Fruit fly (Drosophila melanogaster) whole organism, embryonic: ENCODE measurements around the gene LUBEL.

Experiments used
- Bdp1 ChIP-seq: fragments of 200-800 bp; sonication (Bioruptor generic); optimal IDR thresholded peaks from 3 replicates; lab custom pipeline; 2016; ENCODE audit warnings: missing biosample characterization, missing genetic modification characterization
- Blimp-1 ChIP-seq: fragments of 200-800 bp; sonication (Bioruptor generic); optimal IDR thresholded peaks from 3 replicates; lab custom pipeline; 2018; ENCODE audit warnings: missing biosample characterization, missing genetic modification characterization, mild to moderate bottlenecking, moderate library complexity, missing genetic modification reagents
- CG11247 ChIP-seq: fragments of 200-800 bp; sonication (Bioruptor generic); IDR thresholded peaks from 2 replicates; pipeline ENCODE4 v1.3.6; 2022; ENCODE audit warnings: missing biosample characterization, missing genetic modification characterization
- CG12071 ChIP-seq: fragments of 200-800 bp; sonication (Bioruptor generic); optimal IDR thresholded peaks from 3 replicates; lab custom pipeline; 2018; ENCODE audit warnings: missing biosample characterization, mild to moderate bottlenecking, missing genetic modification characterization
- CG13894 ChIP-seq: fragments of 200-800 bp; sonication (Bioruptor generic); optimal IDR thresholded peaks from 3 replicates; lab custom pipeline; 2018; ENCODE audit warnings: missing biosample characterization, mild to moderate bottlenecking, missing genetic modification characterization, moderate library complexity
- CG14965 ChIP-seq: fragments of 200-800 bp; sonication (Bioruptor generic); optimal IDR thresholded peaks from 2 replicates; lab custom pipeline; 2016; ENCODE audit warnings: missing biosample characterization, missing genetic modification characterization, borderline replicate concordance
- CG16813 ChIP-seq: fragments of 200-800 bp; sonication (Bioruptor generic); IDR thresholded peaks from 3 replicates; pipeline ENCODE4 v1.3.6; 2022; ENCODE audit warnings: missing biosample characterization, missing genetic modification characterization; ENCODE audit not compliant: partially characterized antibody
- CG17612 ChIP-seq: fragments of 200-800 bp; sonication (Bioruptor generic); IDR thresholded peaks from 2 replicates; pipeline ENCODE4 v1.3.6; 2022; ENCODE audit warnings: missing biosample characterization, missing genetic modification characterization
- CG17829 ChIP-seq: fragments of 200-800 bp; optimal IDR thresholded peaks from 2 replicates; lab custom pipeline; 2019; ENCODE audit warnings: missing biosample characterization, mild to moderate bottlenecking, missing genetic modification characterization, moderate library complexity
- CG32532 ChIP-seq: fragments of 200-800 bp; sonication (Bioruptor generic); IDR thresholded peaks from 2 replicates; pipeline ENCODE4 v1.3.6; 2022; ENCODE audit warnings: missing biosample characterization, missing genetic modification characterization
- CG33557 ChIP-seq: fragments of 200-800 bp; sonication (Bioruptor generic); optimal IDR thresholded peaks from 2 replicates; lab custom pipeline; 2019; ENCODE audit warnings: missing biosample characterization, mild to moderate bottlenecking, missing genetic modification characterization, moderate library complexity
- CG3726 ChIP-seq: fragments of 200-800 bp; sonication (Bioruptor generic); IDR thresholded peaks from 3 replicates; pipeline ENCODE4, ENCODE4 v1.3.6; 2022; ENCODE audit warnings: missing biosample characterization, missing genetic modification characterization
- CG6175 ChIP-seq: fragments of 200-800 bp; sonication (Bioruptor generic); IDR thresholded peaks from 3 replicates; pipeline ENCODE4 v1.3.6; 2022; ENCODE audit warnings: missing biosample characterization, missing genetic modification characterization
- CG6654 ChIP-seq: fragments of 200-800 bp; sonication (Bioruptor generic); optimal IDR thresholded peaks from 2 replicates; lab custom pipeline; 2017; ENCODE audit warnings: missing biosample characterization, mild to moderate bottlenecking, missing genetic modification characterization
- CG6791 ChIP-seq: fragments of 200-800 bp; sonication (Bioruptor generic); IDR thresholded peaks from 3 replicates; pipeline ENCODE4 v1.3.6; 2022; ENCODE audit warnings: missing biosample characterization, missing genetic modification characterization; ENCODE audit not compliant: partially characterized antibody
- CG9727 ChIP-seq: fragments of 200-800 bp; sonication (Bioruptor generic); optimal IDR thresholded peaks from 3 replicates; lab custom pipeline; 2017; ENCODE audit warnings: missing biosample characterization, mild to moderate bottlenecking, missing genetic modification characterization
- Dp ChIP-seq: fragments of 200-800 bp; sonication (Bioruptor generic); optimal IDR thresholded peaks from 2 replicates; lab custom pipeline; 2018; ENCODE audit warnings: missing biosample characterization, mild to moderate bottlenecking, missing genetic modification characterization, moderate library complexity
- E2f2 ChIP-seq: fragments of 200-800 bp; sonication (Bioruptor generic); IDR thresholded peaks from 2 replicates; pipeline ENCODE4 v1.3.6; 2022; ENCODE audit warnings: missing biosample characterization, missing genetic modification characterization
- Fer3 ChIP-seq: fragments of 200-800 bp; sonication (Bioruptor generic); optimal IDR thresholded peaks from 2 replicates; lab custom pipeline; 2018; ENCODE audit warnings: missing biosample characterization, mild to moderate bottlenecking, missing genetic modification characterization, moderate library complexity
- Gug ChIP-seq: fragments of 200-800 bp; sonication (Bioruptor generic); IDR thresholded peaks from 4 replicates; pipeline ENCODE4 v1.3.6; 2022; ENCODE audit warnings: missing biosample characterization, missing genetic modification characterization
- H2.0 ChIP-seq: fragments of 200-800 bp; sonication (Bioruptor generic); IDR thresholded peaks from 2 replicates; pipeline ENCODE4 v1.3.6; 2022; ENCODE audit warnings: missing biosample characterization, missing genetic modification characterization
- Mes4 ChIP-seq: fragments of 200-800 bp; sonication (Bioruptor generic); optimal IDR thresholded peaks from 2 replicates; lab custom pipeline; 2016; ENCODE audit warnings: missing biosample characterization, missing genetic modification characterization
- Opbp ChIP-seq: fragments of 200-800 bp; sonication (Bioruptor generic); IDR thresholded peaks from 3 replicates; pipeline ENCODE4 v1.3.6; 2022; ENCODE audit warnings: missing biosample characterization, missing genetic modification characterization; ENCODE audit not compliant: partially characterized antibody
- PHDP ChIP-seq: fragments of 200-800 bp; sonication (Bioruptor generic); optimal IDR thresholded peaks from 3 replicates; lab custom pipeline; 2018; ENCODE audit warnings: missing biosample characterization, mild to moderate bottlenecking, missing genetic modification characterization, moderate library complexity
- Rx ChIP-seq: fragments of 200-800 bp; sonication (Bioruptor generic); IDR thresholded peaks from 2 replicates; pipeline ENCODE4 v1.3.6; 2022; ENCODE audit warnings: missing biosample characterization, missing genetic modification characterization
- Taf1 ChIP-seq: fragments of 200-800 bp; sonication (Bioruptor generic); IDR thresholded peaks from 2 replicates; pipeline ENCODE4 v1.3.6; 2022; ENCODE audit warnings: missing biosample characterization, missing genetic modification characterization
- Tbp ChIP-seq: fragments of >200 bp; optimal IDR thresholded peaks from 2 replicates; lab custom pipeline; 2018; ENCODE audit warnings: missing biosample characterization, missing genetic modification characterization
- amos ChIP-seq: fragments of 200-800 bp; sonication (Bioruptor generic); IDR thresholded peaks from 2 replicates; pipeline ENCODE4 v1.3.6; 2022; ENCODE audit warnings: missing biosample characterization, missing genetic modification characterization; ENCODE audit not compliant: partially characterized antibody
- ash1 ChIP-seq: fragments of 200-800 bp; sonication (Bioruptor generic); optimal IDR thresholded peaks from 2 replicates; lab custom pipeline; 2018; ENCODE audit warnings: missing biosample characterization, mild to moderate bottlenecking, missing genetic modification characterization
- fru ChIP-seq: fragments of >200 bp; optimal IDR thresholded peaks from 2 replicates; lab custom pipeline; 2017
- ftz-f1 ChIP-seq: fragments of 200-800 bp; sonication (Bioruptor generic); optimal IDR thresholded peaks from 2 replicates; lab custom pipeline; 2016; ENCODE audit warnings: missing biosample characterization, missing genetic modification characterization
- grn ChIP-seq: fragments of 200-800 bp; sonication (Bioruptor generic); optimal IDR thresholded peaks from 3 replicates; lab custom pipeline; 2017; ENCODE audit warnings: missing biosample characterization, missing genetic modification characterization
- her ChIP-seq: fragments of 200-800 bp; sonication (Bioruptor generic); optimal IDR thresholded peaks from 2 replicates; lab custom pipeline; 2016; ENCODE audit warnings: missing biosample characterization, missing genetic modification characterization
- jing ChIP-seq: fragments of 200-800 bp; sonication (Bioruptor generic); optimal IDR thresholded peaks from 2 replicates; lab custom pipeline; 2018; ENCODE audit warnings: missing biosample characterization, mild to moderate bottlenecking, missing genetic modification characterization
- lab ChIP-seq: fragments of 200-800 bp; sonication (Bioruptor generic); optimal IDR thresholded peaks from 3 replicates; lab custom pipeline; 2017; ENCODE audit warnings: missing biosample characterization, missing genetic modification characterization, mild to moderate bottlenecking, moderate library complexity, missing genetic modification reagents
- luna ChIP-seq: fragments of 200-800 bp; sonication (Bioruptor generic); optimal IDR thresholded peaks from 2 replicates; lab custom pipeline; 2016; ENCODE audit warnings: missing biosample characterization, missing genetic modification characterization
- nerfin-1 ChIP-seq: fragments of 200-800 bp; sonication (Bioruptor generic); optimal IDR thresholded peaks from 3 replicates; lab custom pipeline; 2019; ENCODE audit warnings: missing biosample characterization, mild to moderate bottlenecking, missing genetic modification characterization, moderate library complexity
- pnt ChIP-seq: fragments of 200-800 bp; sonication (Bioruptor generic); optimal IDR thresholded peaks from 3 replicates; lab custom pipeline; 2016; ENCODE audit warnings: missing biosample characterization, missing genetic modification characterization
- prd ChIP-seq, 3 experiments: fragments of >200 bp in 2 of 3; fragments of 200-800 bp in 1 of 3; sonication (Bioruptor generic) in 1 of 3; optimal IDR thresholded peaks in 2 of 3; IDR thresholded peaks in 1 of 3; 2 replicates in 2 of 3; 3 replicates in 1 of 3; pipeline versions ENCODE4 v1.3.6 to Lab custom; 2017 to 2022; ENCODE audit warnings: missing biosample characterization in 1 of 3, missing genetic modification characterization in 1 of 3
- row ChIP-seq: fragments of 200-800 bp; sonication (Bioruptor generic); IDR thresholded peaks from 3 replicates; pipeline ENCODE4 v1.3.6; 2022; ENCODE audit warnings: missing biosample characterization, missing genetic modification characterization
- salm ChIP-seq: fragments of 200-800 bp; sonication (Bioruptor generic); optimal IDR thresholded peaks from 2 replicates; lab custom pipeline; 2018; ENCODE audit warnings: missing biosample characterization, mild to moderate bottlenecking, missing genetic modification characterization
- sima ChIP-seq: fragments of 200-800 bp; sonication (Bioruptor generic); optimal IDR thresholded peaks from 2 replicates; lab custom pipeline; 2016; ENCODE audit warnings: missing biosample characterization, missing genetic modification characterization
- sna ChIP-seq: fragments of 200-800 bp; sonication (Bioruptor generic); IDR thresholded peaks from 2 replicates; pipeline ENCODE4 v1.3.6; 2022; ENCODE audit warnings: missing biosample characterization, missing genetic modification characterization; ENCODE audit not compliant: partially characterized antibody
- stc ChIP-seq: fragments of 200-800 bp; sonication (Bioruptor generic); IDR thresholded peaks from 2 replicates; pipeline ENCODE4 v1.3.6; 2022; ENCODE audit warnings: missing biosample characterization, missing genetic modification characterization

The LUBEL gene

DNA sequence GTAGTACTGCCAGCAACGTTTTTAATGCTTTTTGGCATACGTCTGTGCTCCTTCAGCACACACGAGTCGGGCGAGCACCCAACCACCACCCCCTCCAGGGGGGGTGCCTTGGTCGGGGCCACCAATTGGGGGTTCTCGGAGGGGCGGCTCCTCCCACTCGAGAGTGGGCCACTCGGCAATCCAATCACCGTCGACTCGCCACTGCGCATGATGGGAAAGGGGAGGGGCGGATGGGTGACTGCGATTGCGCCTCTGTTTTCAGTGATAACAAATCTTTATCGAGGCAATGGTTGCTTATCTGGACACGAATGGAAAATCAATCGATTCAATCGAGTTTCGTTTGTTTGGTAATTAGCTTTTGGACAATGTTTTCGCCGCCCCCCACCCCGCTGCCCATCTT lies 44.9 kb upstream of the LUBEL start (continued):
- TF ChIP-seq CG3726: 0 out of 3 replicates have a peak, but pooled peaks have one; percentile 7
- peak; percentile 4 for TF ChIP-seq lab (GFP tag; lab: Kevin White, UChicago)
- TF ChIP-seq ash1 (GFP tag; lab: Kevin White, UChicago): peak; percentile 25
- TF ChIP-seq CG12071 (GFP tag; lab: Kevin White, UChicago): peak; percentile 63
- TF ChIP-seq Fer3 (tag; lab: Kevin White, UChicago): no peak
- 0 out of 2 replicates have a peak, but pooled peaks have one; percentile 13 for TF ChIP-seq stc (GFP tag; lab: Robert Waterston, UW)
- TF ChIP-seq CG32532: peak; percentile 22; the same call in 1 of the 2 replicates
- TF ChIP-seq grn: peak; percentile 87
- TF ChIP-seq, all 482 proteins: peak for 42

DNA sequence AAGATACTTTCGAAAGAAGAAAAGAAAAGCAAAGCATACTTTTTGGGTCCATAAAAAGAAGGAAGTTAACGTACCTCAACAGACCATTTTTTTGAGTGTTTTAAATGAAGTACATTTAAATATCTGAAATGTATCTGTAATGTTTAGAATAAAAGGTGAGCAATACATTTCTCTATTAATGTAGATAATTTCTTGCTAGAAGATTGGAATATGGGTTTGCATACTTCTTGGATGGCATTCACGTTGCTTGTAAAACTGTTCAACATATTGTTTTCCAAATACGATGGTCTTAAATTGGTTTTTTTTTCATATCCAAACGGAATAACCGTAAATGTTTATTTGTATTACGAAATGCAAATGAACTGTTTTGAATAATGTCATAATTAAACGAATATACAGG lies 33.2 kb upstream of the LUBEL start, which contains the start of gene CG17375:
Gene CG17375 (minus strand): TSS at position 10 of the 400 bp plus-strand sequence.
- TF ChIP-seq Opbp (GFP tag; lab: Robert Waterston, UW) (no peak), CG9727 (GFP tag; lab: Kevin White, UChicago) (no peak), CG6654 (peak; percentile 92), salm (tag; lab: Kevin White, UChicago) (no peak), Gug (no peak), prd (optimal IDR thresholded peaks at IDR 0.05; lab: Kevin White, UChicago) (peak in 1 of 2 experiments; percentile 39), prd (GFP tag; IDR thresholded peaks at IDR 0.05; lab: Robert Waterston, UW) (no peak), jing (GFP tag; lab: Kevin White, UChicago) (no peak), Tbp (GFP tag; lab: Kevin White, UChicago) (no peak), fru (lab: Kevin White, UChicago) (no peak), sna (GFP tag; lab: Robert Waterston, UW) (no peak), CG17612 (GFP tag; lab: Robert Waterston, UW) (no peak), row (GFP tag; lab: Robert Waterston, UW) (no peak), CG33557 (GFP tag; lab: Kevin White, UChicago) (no peak), H2.0 (GFP tag; lab: Robert Waterston, UW) (no peak)

DNA sequence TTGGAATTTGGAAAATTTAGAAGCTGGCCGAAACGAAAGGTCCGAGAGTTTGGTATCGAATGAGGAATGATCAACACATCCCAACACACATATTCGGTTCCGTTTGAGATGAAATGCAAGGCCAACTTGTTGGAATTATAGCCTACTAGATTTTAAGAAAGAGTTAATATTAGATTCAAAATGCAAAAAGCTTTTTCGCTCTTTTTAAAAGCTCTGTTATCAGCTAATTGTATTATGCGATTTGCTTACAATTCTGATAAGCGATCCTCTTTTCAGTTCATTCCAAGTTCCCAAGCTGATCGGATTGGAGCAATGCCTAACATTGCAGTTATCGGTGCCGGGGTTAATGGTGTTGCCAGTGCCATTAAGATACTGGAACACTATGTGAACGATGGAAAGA lies 30.2 kb upstream of the LUBEL start, which contains the start of the genes CG17377 and Daao2:
Gene CG17377 (minus strand): TSS at position 101 of the 400 bp plus-strand sequence.
Gene Daao2 (plus strand): TSS at position 272 of the 400 bp plus-strand sequence.
- TF ChIP-seq Blimp-1 (GFP tag; lab: Kevin White, UChicago) (no peak), CG13894 (tag; lab: Kevin White, UChicago) (no peak), CG11247 (no peak), her (no peak), CG6175 (GFP tag; lab: Robert Waterston, UW) (no peak), E2f2 (GFP tag; lab: Robert Waterston, UW) (no peak), Taf1 (GFP tag; lab: Robert Waterston, UW) (no peak)

DNA sequence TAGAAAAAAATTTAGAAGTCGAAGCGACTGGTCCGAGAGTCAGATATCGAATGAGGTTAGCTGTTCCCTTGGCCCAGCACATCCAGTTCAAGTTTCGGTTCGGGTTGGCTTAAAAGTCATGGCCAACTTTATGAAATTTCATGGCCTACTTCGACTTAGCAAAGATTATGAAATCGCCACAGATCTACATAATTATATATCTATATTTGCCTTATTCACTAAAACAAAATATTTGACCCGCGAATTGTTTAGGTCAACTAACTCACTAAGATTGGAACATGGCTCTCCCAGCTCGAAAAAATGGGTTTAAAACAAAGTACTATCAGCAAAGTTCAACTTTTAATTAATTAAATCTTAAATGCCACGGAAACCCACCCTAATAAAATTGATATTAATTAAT lies 28.2 kb upstream of the LUBEL start, which contains the start of gene CG17376:
Gene CG17376 (minus strand): TSS at position 101 of the 400 bp plus-strand sequence.
- TF ChIP-seq pnt (GFP tag; lab: Kevin White, UChicago): no peak
- TF ChIP-seq, all 482 proteins: peak for 0

DNA sequence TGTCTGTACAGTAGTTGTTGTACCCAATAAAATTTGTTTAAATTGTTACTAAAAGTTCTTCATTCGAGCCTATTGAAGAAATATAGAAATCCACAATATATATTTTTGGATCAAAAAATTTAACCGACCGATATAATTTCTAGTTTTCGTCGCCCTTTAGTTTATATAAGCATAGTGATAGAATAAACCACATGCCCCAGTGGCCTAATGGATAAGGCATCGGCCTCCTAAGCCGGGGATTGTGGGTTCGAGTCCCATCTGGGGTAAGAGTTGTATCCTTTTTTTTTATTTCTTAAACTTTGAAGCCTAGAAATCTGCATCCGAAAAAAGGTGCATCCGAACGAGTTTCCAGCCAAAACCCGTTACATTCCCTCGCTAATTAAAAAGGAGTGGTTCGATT lies 27.0 kb upstream of the LUBEL start:
- TF ChIP-seq sima (GFP tag; lab: Kevin White, UChicago): no peak
- TF ChIP-seq Rx: no peak
- no peak for TF ChIP-seq CG14965 (GFP tag; lab: Kevin White, UChicago)
- no peak for TF ChIP-seq ftz-f1 (GFP tag; lab: Kevin White, UChicago)
- peak; percentile 57; the same call in 1 of the 2 replicates for TF ChIP-seq amos
- TF ChIP-seq nerfin-1 (tag; lab: Kevin White, UChicago): no peak
- 0 out of 3 replicates have a peak, but pooled peaks have one; percentile 33 for TF ChIP-seq Opbp (GFP tag; lab: Robert Waterston, UW)
- peak; percentile 86 for TF ChIP-seq Bdp1 (GFP tag; lab: Kevin White, UChicago)
- TF ChIP-seq CG16813 (GFP tag; lab: Robert Waterston, UW): peak; percentile 42; the same call in 2 of the 3 replicates
- TF ChIP-seq Mes4 (GFP tag; lab: Kevin White, UChicago): no peak
- no peak for TF ChIP-seq luna
- no peak for TF ChIP-seq Dp
- TF ChIP-seq PHDP: no peak
- TF ChIP-seq CG17829 (tag; lab: Kevin White, UChicago): no peak
- TF ChIP-seq CG6791 (GFP tag; lab: Robert Waterston, UW): peak; percentile 55; the same call in 1 of the 3 replicates
